Fruit fly (Drosophila melanogaster): ENCODE results near the gene Sfp36F.
A peak's percentile ranks its signal among the peaks of the same experiment; 100 is the strongest.

Sfp36F gene

dm6 chr2L:18291362-18291761 lies 960 bp upstream of the Sfp36F start, which contains the start of gene CG43362:
Gene CG43362 (minus strand): TSS chr2L:18291462.
- TF ChIP-seq CG13204 (GFP tag; optimal IDR thresholded peaks at IDR 0.05) (no peak), CG10348 (GFP tag; IDR thresholded peaks at IDR 0.05) (no peak), Ets98B (GFP tag; IDR thresholded peaks at IDR 0.05) (no peak), gl (tag; optimal IDR thresholded peaks at IDR 0.05) (no peak), CG32121 (GFP tag; IDR thresholded peaks at IDR 0.05) (no peak), D1 (tag; optimal IDR thresholded peaks at IDR 0.05) (no peak)

DNA sequence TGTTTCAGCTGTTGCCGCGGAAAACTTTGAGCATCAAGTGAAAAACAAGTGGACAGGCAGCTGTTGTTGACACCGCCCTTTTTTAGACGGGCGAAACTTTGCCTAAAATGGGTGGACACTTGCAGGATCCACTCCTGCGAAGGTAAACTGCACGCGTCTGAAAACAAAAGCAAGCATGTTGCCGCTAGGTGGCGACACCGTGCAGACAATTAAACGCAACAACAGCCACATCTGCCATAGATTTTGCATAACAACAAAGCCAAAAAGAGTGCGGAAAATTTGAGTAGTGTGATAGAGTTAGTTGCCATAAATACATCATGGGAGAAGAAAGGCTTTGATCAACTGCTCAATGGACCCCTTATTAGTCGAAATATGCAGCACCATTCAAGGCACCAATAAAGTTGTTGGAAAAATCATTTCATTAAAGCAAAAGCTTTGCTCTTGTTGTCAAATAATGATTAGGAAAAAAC lies 2.1 kb downstream of the Sfp36F start, which contains the start of gene CG5790:
CG5790 (plus strand) TSS at position 420 of the 470 bp plus-strand sequence.
- TF ChIP-seq CG14655 (GFP tag; optimal IDR thresholded peaks at IDR 0.05) (no peak), CG34367 (tag; optimal IDR thresholded peaks at IDR 0.05) (no peak), Pif1B (GFP tag; optimal IDR thresholded peaks at IDR 0.05) (no peak), CG17806 (tag; optimal IDR thresholded peaks at IDR 0.05) (no peak), fd96Ca (GFP tag; IDR thresholded peaks at IDR 0.05) (no peak), rn (GFP tag; IDR thresholded peaks at IDR 0.05) (no peak), CG8159 (tag; optimal IDR thresholded peaks at IDR 0.05) (no peak), CG32121 (GFP tag; IDR thresholded peaks at IDR 0.05) (no peak), gl (tag; optimal IDR thresholded peaks at IDR 0.05) (no peak), CG8301 (tag; optimal IDR thresholded peaks at IDR 0.05) (no peak), Pif1A (GFP tag; optimal IDR thresholded peaks at IDR 0.05) (no peak), Ets98B (GFP tag; IDR thresholded peaks at IDR 0.05) (no peak)

DNA sequence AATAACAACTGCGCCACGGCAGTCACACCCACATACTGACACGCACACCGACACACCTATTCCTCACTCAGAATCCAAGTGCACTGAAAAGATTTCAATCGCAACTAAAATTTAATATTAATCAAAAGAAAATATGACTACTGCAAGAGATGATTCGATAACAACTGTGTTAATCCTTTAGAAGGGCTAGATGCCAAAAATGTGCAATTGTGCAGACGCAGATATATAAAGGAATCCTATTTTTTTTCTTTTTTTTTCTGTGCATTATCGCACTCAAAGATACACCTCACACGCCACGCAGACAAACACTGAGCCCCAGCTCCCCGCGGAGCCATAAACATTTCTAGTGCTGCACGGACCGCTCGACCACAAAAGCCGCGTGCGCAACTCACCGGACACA lies 6.2 kb downstream of the Sfp36F start:
- TF ChIP-seq CG14655 (GFP tag; optimal IDR thresholded peaks at IDR 0.05) (peak; percentile 4), CG32121 (GFP tag; IDR thresholded peaks at IDR 0.05) (no peak)

DNA sequence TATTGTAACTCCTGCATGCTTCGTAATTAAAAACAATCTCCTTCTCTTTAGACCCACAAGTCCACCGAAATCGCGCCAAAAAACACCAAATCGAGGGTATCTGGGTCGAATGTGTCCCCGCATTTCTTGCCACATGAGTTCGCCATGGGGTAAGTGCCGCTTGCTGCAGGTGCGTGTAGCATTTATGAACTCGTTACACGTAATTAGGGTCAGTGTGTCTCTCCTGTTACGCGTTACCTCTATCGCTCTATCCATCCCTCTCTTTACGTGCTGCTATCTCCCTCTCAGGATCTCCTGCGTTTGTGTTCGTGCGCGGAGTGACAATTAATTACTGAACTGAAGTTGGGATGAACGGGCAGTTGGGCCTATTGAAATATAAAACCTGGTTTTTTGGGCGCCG lies 10.5 kb downstream of the Sfp36F start:
- TF ChIP-seq CG17806 (tag; optimal IDR thresholded peaks at IDR 0.05) (no peak), CG10348 (GFP tag; IDR thresholded peaks at IDR 0.05) (no peak), CG12605 (GFP tag; IDR thresholded peaks at IDR 0.05) (no peak), EcR (GFP tag; optimal IDR thresholded peaks at IDR 0.05) (no peak), Pif1A (GFP tag; optimal IDR thresholded peaks at IDR 0.05) (no peak), Ets98B (GFP tag; IDR thresholded peaks at IDR 0.05) (no peak), CG13204 (GFP tag; optimal IDR thresholded peaks at IDR 0.05) (no peak), CG32121 (GFP tag; IDR thresholded peaks at IDR 0.05) (no peak), CG4496 (GFP tag; IDR thresholded peaks at IDR 0.05) (no peak), fd96Ca (GFP tag; IDR thresholded peaks at IDR 0.05) (no peak), Pif1B (GFP tag; optimal IDR thresholded peaks at IDR 0.05) (no peak), gl (tag; optimal IDR thresholded peaks at IDR 0.05) (no peak), Snoo (tag; optimal IDR thresholded peaks at IDR 0.05) (no peak)

- TF ChIP-seq CG8159 (tag; optimal IDR thresholded peaks at IDR 0.05) (no peak), CG15710 (tag; optimal IDR thresholded peaks at IDR 0.05) (no peak), gl (tag; optimal IDR thresholded peaks at IDR 0.05) (no peak), Snoo (tag; optimal IDR thresholded peaks at IDR 0.05) (no peak), CG12605 (GFP tag; IDR thresholded peaks at IDR 0.05) (no peak), Pif1B (GFP tag; optimal IDR thresholded peaks at IDR 0.05) (no peak), CG14655 (GFP tag; optimal IDR thresholded peaks at IDR 0.05) (no peak), CG9948 (tag; optimal IDR thresholded peaks at IDR 0.05) (no peak), Ets98B (GFP tag; IDR thresholded peaks at IDR 0.05) (no peak), CG34367 (tag; optimal IDR thresholded peaks at IDR 0.05) (no peak), CG32121 (GFP tag; IDR thresholded peaks at IDR 0.05) (no peak), CG8301 (tag; optimal IDR thresholded peaks at IDR 0.05) (no peak), EcR (GFP tag; optimal IDR thresholded peaks at IDR 0.05) (no peak), CG10348 (GFP tag; IDR thresholded peaks at IDR 0.05) (no peak), D1 (tag; optimal IDR thresholded peaks at IDR 0.05) (no peak)
Measured at dm6 chr2L:18304469-18304868, 12.1 kb downstream of the Sfp36F start.

dm6 chr2L:18305057-18305829 lies 12.9 kb downstream of the Sfp36F start:
- TF ChIP-seq Pif1A (GFP tag; optimal IDR thresholded peaks at IDR 0.05) (no peak), CG32121 (GFP tag; IDR thresholded peaks at IDR 0.05) (no peak), Snoo (tag; optimal IDR thresholded peaks at IDR 0.05) (no peak), CG4496 (GFP tag; IDR thresholded peaks at IDR 0.05) (no peak), CG8301 (tag; optimal IDR thresholded peaks at IDR 0.05) (no peak), CG14655 (GFP tag; optimal IDR thresholded peaks at IDR 0.05) (peak; percentile 60), CG34367 (tag; optimal IDR thresholded peaks at IDR 0.05) (no peak), rn (GFP tag; IDR thresholded peaks at IDR 0.05) (no peak), CG12605 (GFP tag; IDR thresholded peaks at IDR 0.05) (no peak), CG9948 (tag; optimal IDR thresholded peaks at IDR 0.05) (peak; percentile 54), Ets98B (GFP tag; IDR thresholded peaks at IDR 0.05) (no peak), CG10348 (GFP tag; IDR thresholded peaks at IDR 0.05) (no peak), D1 (tag; optimal IDR thresholded peaks at IDR 0.05) (no peak), CG8159 (tag; optimal IDR thresholded peaks at IDR 0.05) (peak; percentile 60), CG13204 (GFP tag; optimal IDR thresholded peaks at IDR 0.05) (no peak), gl (tag; optimal IDR thresholded peaks at IDR 0.05) (no peak), CG17806 (tag; optimal IDR thresholded peaks at IDR 0.05) (peak; percentile 39), EcR (GFP tag; optimal IDR thresholded peaks at IDR 0.05) (no peak), Pif1B (GFP tag; optimal IDR thresholded peaks at IDR 0.05) (no peak), CG15710 (tag; optimal IDR thresholded peaks at IDR 0.05) (peak; percentile 48), fd96Ca (GFP tag; IDR thresholded peaks at IDR 0.05) (no peak)

All from whole organism, pupa.